Fruit fly (Drosophila melanogaster) whole organism, adult: ENCODE measurements around the gene CG11151.

Source experiments
- CG11617 ChIP-seq: fragments of 200-800 bp; sonication (Bioruptor generic); optimal IDR thresholded peaks from 2 replicates; lab custom pipeline; 2017; ENCODE audit warnings: mild to moderate bottlenecking, missing biosample characterization, missing genetic modification reagents, missing genetic modification characterization
- CG12768 ChIP-seq: fragments of 200-800 bp; sonication (Bioruptor generic); optimal IDR thresholded peaks from 2 replicates; lab custom pipeline; 2017; ENCODE audit warnings: missing biosample characterization, missing genetic modification characterization, mild to moderate bottlenecking, moderate library complexity, missing genetic modification reagents
- CG14711 ChIP-seq: fragments of 200-800 bp; sonication (Bioruptor generic); optimal IDR thresholded peaks from 2 replicates; lab custom pipeline; 2018; ENCODE audit warnings: missing biosample characterization, mild to moderate bottlenecking, missing genetic modification characterization, moderate library complexity
- CG1620 ChIP-seq: fragments of 200-800 bp; sonication (Bioruptor generic); optimal IDR thresholded peaks from 2 replicates; lab custom pipeline; 2016; ENCODE audit warnings: missing biosample characterization, missing genetic modification characterization
- CG33017 ChIP-seq: fragments of 200-800 bp; sonication (Bioruptor generic); optimal IDR thresholded peaks from 2 replicates; lab custom pipeline; 2018; ENCODE audit warnings: missing biosample characterization, mild to moderate bottlenecking, missing genetic modification characterization, moderate library complexity
- CG5204 ChIP-seq: fragments of 200-800 bp; sonication (Bioruptor generic); optimal IDR thresholded peaks from 2 replicates; lab custom pipeline; 2016; ENCODE audit warnings: missing biosample characterization, missing genetic modification characterization
- CG7045 ChIP-seq: fragments of 200-800 bp; sonication (Bioruptor generic); optimal IDR thresholded peaks from 2 replicates; lab custom pipeline; 2017; ENCODE audit warnings: missing biosample characterization, mild to moderate bottlenecking, missing genetic modification characterization
- CG7101 ChIP-seq: fragments of 200-800 bp; sonication (Bioruptor generic); optimal IDR thresholded peaks from 2 replicates; lab custom pipeline; 2018; ENCODE audit warnings: missing biosample characterization, mild to moderate bottlenecking, missing genetic modification characterization, moderate library complexity
- Clk ChIP-seq: fragments of 200-800 bp; sonication (Bioruptor generic); optimal IDR thresholded peaks from 2 replicates; lab custom pipeline; 2017; ENCODE audit warnings: missing biosample characterization, missing genetic modification characterization
- Crg-1 ChIP-seq: fragments of 200-800 bp; sonication (Bioruptor generic); optimal IDR thresholded peaks from 2 replicates; lab custom pipeline; 2016; ENCODE audit warnings: missing biosample characterization, missing genetic modification characterization
- Hr96 ChIP-seq: fragments of 200-800 bp; sonication (Bioruptor generic); optimal IDR thresholded peaks from 2 replicates; lab custom pipeline; 2016; ENCODE audit warnings: missing biosample characterization, missing genetic modification characterization
- Mnt ChIP-seq: fragments of 200-800 bp; sonication (Bioruptor generic); optimal IDR thresholded peaks from 2 replicates; lab custom pipeline; 2016; ENCODE audit warnings: missing biosample characterization, mild to moderate bottlenecking, missing genetic modification characterization
- bab1 ChIP-seq: fragments of 200-800 bp; sonication (Bioruptor generic); optimal IDR thresholded peaks from 3 replicates; lab custom pipeline; 2019; ENCODE audit warnings: missing biosample characterization, mild to moderate bottlenecking, missing genetic modification characterization, moderate library complexity
- cic ChIP-seq: fragments of 200-800 bp; sonication (Bioruptor generic); optimal IDR thresholded peaks from 2 replicates; lab custom pipeline; 2017; ENCODE audit warnings: missing biosample characterization, mild to moderate bottlenecking, missing genetic modification characterization, moderate library complexity
- cnc ChIP-seq, 2 experiments: fragments of >200 bp; optimal IDR thresholded peaks; 2 replicates each; lab custom pipeline; 2017
- kay ChIP-seq: fragments of 200-800 bp; sonication (Bioruptor generic); peaks from one replicate; lab custom pipeline; 2016; ENCODE audit warnings: missing biosample characterization, missing genetic modification characterization, borderline replicate concordance
- ovo ChIP-seq: fragments of 200-800 bp; sonication (Bioruptor generic); optimal IDR thresholded peaks from 2 replicates; lab custom pipeline; 2016; ENCODE audit warnings: missing biosample characterization, missing genetic modification characterization
- pad ChIP-seq: fragments of 200-800 bp; sonication (Bioruptor generic); optimal IDR thresholded peaks from 3 replicates; lab custom pipeline; 2017; ENCODE audit warnings: missing biosample characterization, missing genetic modification characterization, mild to moderate bottlenecking, moderate library complexity, missing genetic modification reagents
- tj ChIP-seq: fragments of 200-800 bp; sonication (Bioruptor generic); optimal IDR thresholded peaks from 3 replicates; lab custom pipeline; 2017; ENCODE audit warnings: missing biosample characterization, mild to moderate bottlenecking, missing genetic modification characterization, moderate library complexity
- toe ChIP-seq: fragments of 200-800 bp; sonication (Bioruptor generic); optimal IDR thresholded peaks from 2 replicates; lab custom pipeline; 2016; ENCODE audit warnings: missing biosample characterization, missing genetic modification characterization

CG11151 gene

dm6 chrX:13739411-13739888, at the start of gene CG11151:
Gene CG11151, plus strand, starts transcription at chrX:13739744.
- TF ChIP-seq CG12768 (peak; percentile 92), ovo (GFP tag; lab: Kevin White, UChicago) (peak; percentile 90), CG11617 (GFP tag; lab: Kevin White, UChicago) (peak; percentile 95), CG33017 (tag; lab: Kevin White, UChicago) (peak; percentile 93), CG7101 (tag; lab: Kevin White, UChicago) (peak; percentile 98), CG14711 (tag; lab: Kevin White, UChicago) (peak; percentile 94), Clk (GFP tag; lab: Kevin White, UChicago) (peak; percentile 73), pad (peak; percentile 99), cic (peak; percentile 59), tj (GFP tag; lab: Kevin White, UChicago) (peak; percentile 84), Crg-1 (peak; percentile 94), cnc (optimal IDR thresholded peaks at IDR 0.05; lab: Kevin White, UChicago) (no peak), kay (GFP tag; lab: Kevin White, UChicago) (peak; percentile 75), Hr96 (no peak), CG7045 (GFP tag; lab: Kevin White, UChicago) (peak; percentile 85), toe (GFP tag; lab: Kevin White, UChicago) (peak; percentile 88), CG5204 (GFP tag; lab: Kevin White, UChicago) (peak; percentile 88), bab1 (GFP tag; lab: Kevin White, UChicago) (peak; percentile 97), CG1620 (GFP tag; lab: Kevin White, UChicago) (peak; percentile 87), Mnt (GFP tag; lab: Kevin White, UChicago) (peak; percentile 87)

dm6 chrX:13691992-13692391, 47.6 kb upstream of the CG11151 start, which contains the start of gene Nna1:
Gene Nna1, plus strand, starts transcription at chrX:13692292.
- TF ChIP-seq Clk (GFP tag; lab: Kevin White, UChicago) (no peak), pad (no peak), Hr96 (no peak), CG5204 (GFP tag; lab: Kevin White, UChicago) (no peak), CG12768 (no peak)

- no peak for TF ChIP-seq Mnt (GFP tag; lab: Kevin White, UChicago)
- TF ChIP-seq CG14711 (tag; lab: Kevin White, UChicago) = peak; percentile 8
- no peak for TF ChIP-seq cic
- no peak for TF ChIP-seq Hr96
These were observed 40.7 kb upstream of the CG11151 start for dm6 chrX:13698717-13699427.

dm6 chrX:13699666-13700065, 39.9 kb upstream of the CG11151 start:
- TF ChIP-seq CG33017 (tag; lab: Kevin White, UChicago) = no peak
- peak; percentile 59 for TF ChIP-seq kay (GFP tag; lab: Kevin White, UChicago)

dm6 chrX:13717982-13718402, 21.6 kb upstream of the CG11151 start, which contains the start of gene Nadsyn:
Gene Nadsyn, minus strand, starts transcription at chrX:13718285.
- TF ChIP-seq kay (GFP tag; lab: Kevin White, UChicago) (no peak), CG7101 (tag; lab: Kevin White, UChicago) (no peak), cnc (optimal IDR thresholded peaks at IDR 0.05; lab: Kevin White, UChicago) (no peak), Clk (GFP tag; lab: Kevin White, UChicago) (no peak), CG33017 (tag; lab: Kevin White, UChicago) (no peak), CG14711 (tag; lab: Kevin White, UChicago) (peak; percentile 28), bab1 (GFP tag; lab: Kevin White, UChicago) (no peak), toe (GFP tag; lab: Kevin White, UChicago) (no peak), Crg-1 (no peak), CG1620 (GFP tag; lab: Kevin White, UChicago) (peak; percentile 15), CG12768 (no peak), Mnt (GFP tag; lab: Kevin White, UChicago) (peak; percentile 89), tj (GFP tag; lab: Kevin White, UChicago) (no peak), CG11617 (GFP tag; lab: Kevin White, UChicago) (peak; percentile 25)

dm6 chrX:13721934-13722333, 17.6 kb upstream of the CG11151 start, which contains the start of the genes Mrgn1 and mus101:
Gene Mrgn1, minus strand, starts transcription at chrX:13721977.
Gene mus101, plus strand, starts transcription at chrX:13722246.
- TF ChIP-seq cnc (optimal IDR thresholded peaks at IDR 0.05; lab: Kevin White, UChicago) (no peak), Crg-1 (no peak), bab1 (GFP tag; lab: Kevin White, UChicago) (peak; percentile 58), CG5204 (GFP tag; lab: Kevin White, UChicago) (no peak), tj (GFP tag; lab: Kevin White, UChicago) (peak; percentile 12), ovo (GFP tag; lab: Kevin White, UChicago) (no peak), Hr96 (no peak), Mnt (GFP tag; lab: Kevin White, UChicago) (no peak), CG33017 (tag; lab: Kevin White, UChicago) (no peak), CG1620 (GFP tag; lab: Kevin White, UChicago) (no peak), pad (no peak), Clk (GFP tag; lab: Kevin White, UChicago) (no peak), CG14711 (tag; lab: Kevin White, UChicago) (no peak), CG7101 (tag; lab: Kevin White, UChicago) (peak; percentile 21), CG11617 (GFP tag; lab: Kevin White, UChicago) (no peak), CG12768 (no peak), cic (no peak), kay (GFP tag; lab: Kevin White, UChicago) (no peak), toe (GFP tag; lab: Kevin White, UChicago) (no peak), CG7045 (GFP tag; lab: Kevin White, UChicago) (no peak)
